Worm (Caenorhabditis elegans): ENCODE results near the gene ins-14.

ins-14 gene

ce11 chrII:6782738-6783163 lies 37.1 kb upstream of the ins-14 start (continued):
- no peak for TF ChIP-seq duxl-1 (tag; optimal IDR thresholded peaks at IDR 0.05; ENCODE audit: poor library complexity)
- peak; percentile 47 for TF ChIP-seq mes-2 (tag; optimal IDR thresholded peaks at IDR 0.05; ENCODE audit: poor library complexity, severe bottlenecking)
- peak; percentile 56 for TF ChIP-seq lin-38 (GFP tag; IDR thresholded peaks at IDR 0.05)
- peak; percentile 80 for TF ChIP-seq nhr-28 (tag; optimal IDR thresholded peaks at IDR 0.05)
- TF ChIP-seq skn-1 (tag; optimal IDR thresholded peaks at IDR 0.05): no peak

ce11 chrII:6781983-6782382 lies 36.4 kb upstream of the ins-14 start:
- no peak for TF ChIP-seq rbr-2 (tag; optimal IDR thresholded peaks at IDR 0.05)
- peak in 1 of 2 experiments; percentile 60 for TF ChIP-seq unc-62 (GFP tag; optimal IDR thresholded peaks at IDR 0.05 in 1 of 2)
- no peak for TF ChIP-seq unc-62 (tag; optimal IDR thresholded peaks at IDR 0.05)
- peak in 1 of 2 experiments; percentile 7 for TF ChIP-seq lsy-2 (tag; optimal IDR thresholded peaks at IDR 0.05)

ce11 chrII:6781231-6781630 lies 35.6 kb upstream of the ins-14 start:
- TF ChIP-seq dmd-6 (GFP tag; IDR thresholded peaks at IDR 0.05) (peak; percentile 46; the same call in 1 of the 2 replicates), hlh-11 (tag; optimal IDR thresholded peaks at IDR 0.05) (peak; percentile 60), lsy-2 (tag; optimal IDR thresholded peaks at IDR 0.05) (no peak), dve-1 (tag; optimal IDR thresholded peaks at IDR 0.05; ENCODE audit: insufficient read depth) (peak; percentile 31), tra-1 (GFP tag; IDR thresholded peaks at IDR 0.05) (0 out of 2 replicates have a peak, but pooled peaks have one; percentile 17), mdt-29 (GFP tag; IDR thresholded peaks at IDR 0.05) (peak; percentile 59; the same call in 1 of the 2 replicates), daf-16 (GFP tag; optimal IDR thresholded peaks at IDR 0.05) (no peak), daf-16 (tag; optimal IDR thresholded peaks at IDR 0.05) (peak; percentile 89), pqm-1 (tag; optimal IDR thresholded peaks at IDR 0.05) (peak; percentile 4), nhr-25 (tag; optimal IDR thresholded peaks at IDR 0.05; ENCODE audit: borderline replicate concordance, insufficient read depth) (no peak), hlh-30 (tag; optimal IDR thresholded peaks at IDR 0.05; ENCODE audit: insufficient read depth) (peak; percentile 18), aha-1 (tag) (no peak), unc-62 (GFP tag; optimal IDR thresholded peaks at IDR 0.05 in 1 of 2) (peak in 1 of 2 experiments; percentile 55), unc-62 (tag; optimal IDR thresholded peaks at IDR 0.05) (no peak), daf-19 (GFP tag; conservative IDR thresholded peaks at IDR 0.05) (no peak)

- TF ChIP-seq hlh-11 (tag; optimal IDR thresholded peaks at IDR 0.05) (no peak), nhr-28 (tag; optimal IDR thresholded peaks at IDR 0.05) (no peak), fos-1 (tag; optimal IDR thresholded peaks at IDR 0.05) (no peak), arid-1 (GFP tag; conservative IDR thresholded peaks at IDR 0.05) (no peak), unc-62 (GFP tag; optimal IDR thresholded peaks at IDR 0.05 in 1 of 2) (no peak), unc-62 (tag; optimal IDR thresholded peaks at IDR 0.05) (no peak), ceh-44 (GFP tag; IDR thresholded peaks at IDR 0.05) (no peak), ceh-62 (tag; optimal IDR thresholded peaks at IDR 0.05) (no peak), mdl-1 (tag; optimal IDR thresholded peaks at IDR 0.05) (no peak), fkh-10 (GFP tag; optimal IDR thresholded peaks at IDR 0.05) (no peak), unc-130 (GFP tag; optimal IDR thresholded peaks at IDR 0.05) (no peak), zip-11 (GFP tag; IDR thresholded peaks at IDR 0.05) (no peak), zip-2 (tag; optimal IDR thresholded peaks at IDR 0.05) (no peak), egl-27 (tag; optimal IDR thresholded peaks at IDR 0.05) (no peak)
Measured at ce11 chrII:6779104-6779503, 33.5 kb upstream of the ins-14 start, which contains the start of gene T13C2.7. T13C2.7 (plus strand) TSS chrII:6779404.

- TF ChIP-seq lim-7 (GFP tag; IDR thresholded peaks at IDR 0.05) (no peak), ctbp-1 (GFP tag; IDR thresholded peaks at IDR 0.05) (no peak), mxl-2 (GFP tag; conservative IDR thresholded peaks at IDR 0.05) (no peak), jun-1 (tag; optimal IDR thresholded peaks at IDR 0.05) (no peak), mdt-29 (GFP tag; IDR thresholded peaks at IDR 0.05) (no peak), nhr-6 (tag; optimal IDR thresholded peaks at IDR 0.05) (no peak), ceh-62 (tag; optimal IDR thresholded peaks at IDR 0.05) (no peak), ceh-32 (tag; optimal IDR thresholded peaks at IDR 0.05; ENCODE audit: poor library complexity) (no peak), unc-39 (tag; optimal IDR thresholded peaks at IDR 0.05) (no peak), ztf-7 (tag; optimal IDR thresholded peaks at IDR 0.05) (no peak), tra-1 (GFP tag; IDR thresholded peaks at IDR 0.05) (no peak), fkh-10 (GFP tag; optimal IDR thresholded peaks at IDR 0.05) (no peak), hmg-1.1 (GFP tag; IDR thresholded peaks at IDR 0.05) (0 out of 2 replicates have a peak, but pooled peaks have one; percentile 34), F44E2.7 (GFP tag; IDR thresholded peaks at IDR 0.05) (no peak), php-3 (GFP tag; IDR thresholded peaks at IDR 0.05) (no peak), ztf-11 (tag; optimal IDR thresholded peaks at IDR 0.05) (no peak), F26F4.8 (GFP tag; conservative IDR thresholded peaks at IDR 0.05) (no peak)
Measured at ce11 chrII:6776418-6777034, 30.9 kb upstream of the ins-14 start, which contains the start of gene ssup-72. ssup-72 (plus strand) TSS chrII:6776598.
